Fruit fly (Drosophila melanogaster): ENCODE measurements around the gene CG43235.

CG43235 gene

DNA sequence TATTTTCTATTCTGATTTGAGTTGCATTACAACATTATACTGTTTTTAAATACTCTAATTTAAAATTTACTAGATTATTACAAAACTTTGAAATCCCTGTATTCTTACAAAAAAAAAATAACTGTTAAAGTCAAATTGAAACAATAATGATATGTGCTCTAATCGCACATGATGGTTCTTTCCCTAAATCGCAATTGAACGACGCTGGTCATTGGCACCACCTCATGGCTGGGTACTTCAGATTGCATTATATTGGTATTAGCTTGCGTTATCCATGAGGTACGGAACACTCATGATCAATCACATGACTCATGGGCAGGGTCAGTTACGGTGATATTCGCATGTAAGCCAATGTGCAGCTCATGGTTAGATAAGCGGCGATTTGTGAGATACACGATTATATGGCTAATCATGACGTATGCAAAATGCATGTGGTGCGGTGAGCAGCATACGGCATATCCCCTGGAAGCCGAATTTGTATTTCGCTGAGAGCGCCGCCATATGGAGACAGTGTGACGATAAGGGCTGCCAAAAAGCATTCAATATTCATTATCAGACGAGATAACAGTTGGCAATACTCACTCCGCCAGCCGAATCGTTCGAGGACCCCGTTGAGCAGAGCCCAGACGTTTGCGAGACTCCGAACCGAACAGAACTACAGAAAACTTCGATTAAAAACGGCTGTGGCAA, 14.6 kb upstream of the CG43235 start:
- TF ChIP-seq CG8301 (tag; optimal IDR thresholded peaks at IDR 0.05) = no peak
- no peak for TF ChIP-seq gl (tag; optimal IDR thresholded peaks at IDR 0.05)
- no peak for TF ChIP-seq CG14655 (GFP tag; optimal IDR thresholded peaks at IDR 0.05)
- no peak for TF ChIP-seq CG32121 (GFP tag; IDR thresholded peaks at IDR 0.05)

DNA sequence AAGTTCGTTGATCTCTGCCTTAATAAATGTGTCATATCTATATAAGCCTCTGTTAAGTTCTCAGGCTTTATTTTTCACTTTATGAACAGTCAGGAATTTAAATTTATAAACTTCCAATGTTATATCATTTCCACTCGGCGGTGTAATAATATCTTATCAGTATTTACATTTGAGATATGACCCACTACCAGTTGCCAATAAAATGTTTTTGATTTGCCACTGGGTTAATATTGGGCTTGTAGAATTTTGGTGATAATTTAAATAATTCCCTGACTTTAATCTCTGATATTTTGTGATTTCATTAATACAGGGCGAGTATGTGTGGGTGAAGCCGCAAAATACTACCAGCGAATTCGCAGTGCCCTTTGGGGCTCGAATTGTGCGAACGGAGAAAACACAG, 12.5 kb upstream of the CG43235 start:
- TF ChIP-seq fd96Ca (GFP tag; IDR thresholded peaks at IDR 0.05) (no peak), rn (GFP tag; IDR thresholded peaks at IDR 0.05) (no peak), CG15710 (tag; optimal IDR thresholded peaks at IDR 0.05) (no peak), CG9948 (tag; optimal IDR thresholded peaks at IDR 0.05) (no peak), Pif1B (GFP tag; optimal IDR thresholded peaks at IDR 0.05) (no peak), CG34367 (tag; optimal IDR thresholded peaks at IDR 0.05) (no peak), EcR (GFP tag; optimal IDR thresholded peaks at IDR 0.05) (no peak), CG8159 (tag; optimal IDR thresholded peaks at IDR 0.05) (no peak), D1 (tag; optimal IDR thresholded peaks at IDR 0.05) (no peak), CG8301 (tag; optimal IDR thresholded peaks at IDR 0.05) (no peak), CG10348 (GFP tag; IDR thresholded peaks at IDR 0.05) (no peak)

DNA sequence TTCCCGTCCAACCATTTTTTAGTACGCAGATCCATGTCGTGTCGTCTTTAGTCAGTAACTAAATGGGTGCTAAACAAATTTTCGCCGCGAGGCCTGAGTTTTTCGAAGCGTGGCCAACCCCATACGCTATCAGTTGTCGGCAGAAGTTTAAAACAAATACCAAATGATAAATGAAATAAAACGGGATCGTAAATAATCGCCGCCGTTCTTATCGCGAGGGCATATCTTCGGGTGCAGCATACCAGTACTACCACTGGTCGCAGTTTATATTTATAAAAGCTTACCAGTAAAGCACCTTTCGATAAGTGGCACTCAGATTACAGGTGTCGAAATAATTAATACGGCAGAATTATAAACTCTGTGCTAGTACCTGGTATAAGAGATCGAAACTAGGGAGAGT, 7.5 kb upstream of the CG43235 start:
- TF ChIP-seq Snoo (tag; optimal IDR thresholded peaks at IDR 0.05) (no peak), CG12605 (GFP tag; IDR thresholded peaks at IDR 0.05) (no peak), CG32121 (GFP tag; IDR thresholded peaks at IDR 0.05) (no peak), CG15710 (tag; optimal IDR thresholded peaks at IDR 0.05) (no peak), EcR (GFP tag; optimal IDR thresholded peaks at IDR 0.05) (no peak), Pif1A (GFP tag; optimal IDR thresholded peaks at IDR 0.05) (no peak), CG17806 (tag; optimal IDR thresholded peaks at IDR 0.05) (no peak), CG8159 (tag; optimal IDR thresholded peaks at IDR 0.05) (no peak)

DNA sequence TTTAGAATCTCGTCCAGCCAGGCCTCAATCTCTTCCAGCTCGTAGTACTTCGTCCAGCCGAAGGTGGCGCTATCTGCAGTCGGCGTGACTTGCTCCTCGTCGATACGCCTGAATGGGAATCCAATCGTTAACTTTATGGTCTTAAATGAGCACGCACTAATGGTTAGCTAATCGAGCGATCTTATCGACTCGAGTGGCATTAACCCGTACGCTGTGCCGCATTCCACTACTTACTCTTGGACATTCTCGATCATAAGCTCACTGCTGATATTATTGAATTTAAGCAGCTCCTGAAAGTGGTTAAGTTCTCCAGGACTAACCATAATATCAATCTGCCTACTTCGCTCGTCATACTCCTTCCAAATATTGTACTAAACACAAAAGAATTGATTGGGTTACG, 2.4 kb upstream of the CG43235 start:
- no peak for TF ChIP-seq EcR (GFP tag; optimal IDR thresholded peaks at IDR 0.05)
- no peak for TF ChIP-seq CG8301 (tag; optimal IDR thresholded peaks at IDR 0.05)
- no peak for TF ChIP-seq CG4496 (GFP tag; IDR thresholded peaks at IDR 0.05)
- no peak for TF ChIP-seq CG8159 (tag; optimal IDR thresholded peaks at IDR 0.05)
- no peak for TF ChIP-seq Snoo (tag; optimal IDR thresholded peaks at IDR 0.05)
- no peak for TF ChIP-seq CG17806 (tag; optimal IDR thresholded peaks at IDR 0.05)
- TF ChIP-seq fd96Ca (GFP tag; IDR thresholded peaks at IDR 0.05) = no peak
- TF ChIP-seq Pif1B (GFP tag; optimal IDR thresholded peaks at IDR 0.05) = no peak
- no peak for TF ChIP-seq D1 (tag; optimal IDR thresholded peaks at IDR 0.05)
- TF ChIP-seq Ets98B (GFP tag; IDR thresholded peaks at IDR 0.05) = no peak
- TF ChIP-seq CG13204 (GFP tag; optimal IDR thresholded peaks at IDR 0.05) = no peak
- TF ChIP-seq CG9948 (tag; optimal IDR thresholded peaks at IDR 0.05) = no peak
- TF ChIP-seq CG34367 (tag; optimal IDR thresholded peaks at IDR 0.05) = no peak
- no peak for TF ChIP-seq Pif1A (GFP tag; optimal IDR thresholded peaks at IDR 0.05)
- no peak for TF ChIP-seq CG15710 (tag; optimal IDR thresholded peaks at IDR 0.05)

DNA sequence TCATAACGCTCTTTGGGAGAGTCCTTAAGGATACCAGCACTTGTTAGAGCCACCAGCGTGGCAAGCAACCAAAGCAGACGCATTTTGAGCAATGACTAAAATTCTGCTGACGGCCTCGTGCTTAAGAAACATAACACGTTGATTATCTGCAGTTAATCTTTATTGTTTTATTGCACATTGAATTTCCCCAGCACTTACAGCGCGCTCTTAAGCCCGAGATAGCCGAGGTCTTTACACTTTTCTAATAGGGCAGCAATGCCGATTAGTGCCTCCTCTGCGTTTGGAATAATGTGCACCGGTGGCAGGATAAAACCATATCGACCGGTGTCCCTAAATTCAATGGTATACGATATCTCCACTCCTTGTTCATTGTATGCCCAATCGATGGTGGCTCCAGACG, 1.9 kb upstream of the CG43235 start, which contains the start of gene CG18585:
CG18585 (minus strand) TSS at position 101 of the 400 bp plus-strand sequence.
- TF ChIP-seq CG9948 (tag; optimal IDR thresholded peaks at IDR 0.05) (no peak), gl (tag; optimal IDR thresholded peaks at IDR 0.05) (no peak), CG17806 (tag; optimal IDR thresholded peaks at IDR 0.05) (no peak), CG15710 (tag; optimal IDR thresholded peaks at IDR 0.05) (no peak), Snoo (tag; optimal IDR thresholded peaks at IDR 0.05) (no peak)

dm6 chr2L:7701417-7701816, 8.6 kb downstream of the CG43235 start, which contains the start of gene Tep2:
TSS of gene Tep2 (minus strand) at chr2L:7701601.
- TF ChIP-seq CG4496 (GFP tag; IDR thresholded peaks at IDR 0.05) = 0 out of 3 replicates have a peak, but pooled peaks have one; percentile 38
- TF ChIP-seq EcR (GFP tag; optimal IDR thresholded peaks at IDR 0.05) = peak; percentile 19
- no peak for TF ChIP-seq D1 (tag; optimal IDR thresholded peaks at IDR 0.05)

- TF ChIP-seq CG17806 (tag; optimal IDR thresholded peaks at IDR 0.05) (peak; percentile 51), CG32121 (GFP tag; IDR thresholded peaks at IDR 0.05) (peak; percentile 16; the same call in 1 of the 2 replicates), CG10348 (GFP tag; IDR thresholded peaks at IDR 0.05) (no peak), CG15710 (tag; optimal IDR thresholded peaks at IDR 0.05) (peak; percentile 28), D1 (tag; optimal IDR thresholded peaks at IDR 0.05) (peak; percentile 79), rn (GFP tag; IDR thresholded peaks at IDR 0.05) (peak; percentile 39; the same call in 1 of the 2 replicates), CG8159 (tag; optimal IDR thresholded peaks at IDR 0.05) (peak; percentile 64), Pif1A (GFP tag; optimal IDR thresholded peaks at IDR 0.05) (no peak), CG8301 (tag; optimal IDR thresholded peaks at IDR 0.05) (peak; percentile 48), CG13204 (GFP tag; optimal IDR thresholded peaks at IDR 0.05) (no peak), Snoo (tag; optimal IDR thresholded peaks at IDR 0.05) (no peak), gl (tag; optimal IDR thresholded peaks at IDR 0.05) (no peak), CG4496 (GFP tag; IDR thresholded peaks at IDR 0.05) (no peak; the same call in 2 of the 3 replicates), CG14655 (GFP tag; optimal IDR thresholded peaks at IDR 0.05) (peak; percentile 58), EcR (GFP tag; optimal IDR thresholded peaks at IDR 0.05) (no peak), Pif1B (GFP tag; optimal IDR thresholded peaks at IDR 0.05) (peak; percentile 61), CG9948 (tag; optimal IDR thresholded peaks at IDR 0.05) (no peak), CG12605 (GFP tag; IDR thresholded peaks at IDR 0.05) (no peak), CG34367 (tag; optimal IDR thresholded peaks at IDR 0.05) (peak; percentile 27), fd96Ca (GFP tag; IDR thresholded peaks at IDR 0.05) (no peak), Ets98B (GFP tag; IDR thresholded peaks at IDR 0.05) (0 out of 2 replicates have a peak, but pooled peaks have one; percentile 29)
Measured at dm6 chr2L:7702383-7703188, 9.8 kb downstream of the CG43235 start, which contains the start of gene Tep3. TSS of gene Tep3 (plus strand) at chr2L:7702805.

All from whole organism, pupa.